Worm (Caenorhabditis elegans): ENCODE results near the gene R13D11.4.

DNA sequence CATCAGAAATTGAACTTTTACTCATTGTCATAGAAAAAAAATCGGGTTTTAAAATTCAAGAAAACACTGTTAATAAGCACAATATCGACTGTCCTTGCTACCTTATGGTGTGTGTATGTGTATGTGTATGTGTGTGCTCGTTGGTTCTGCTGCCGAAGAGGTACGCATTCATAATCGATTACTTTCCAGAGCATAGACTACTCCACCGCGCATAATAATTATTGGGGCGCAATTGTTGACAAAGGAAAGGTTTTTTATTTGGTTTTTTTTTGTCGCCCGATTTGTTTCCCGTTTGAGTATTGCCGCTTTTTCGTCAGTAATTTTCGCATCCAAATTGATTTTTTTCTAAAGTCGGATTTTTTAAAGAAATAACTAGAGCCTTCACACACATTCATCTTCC is 49.4 kb upstream of the R13D11.4 start, which contains the start of gene C05E4.15:
- no peak for TF ChIP-seq scrt-1 (GFP tag; IDR thresholded peaks at IDR 0.05)
- TF ChIP-seq ama-1 (optimal IDR thresholded peaks at IDR 0.05) = no peak
- no peak for TF ChIP-seq hmbx-1 (tag; optimal IDR thresholded peaks at IDR 0.05)
- no peak for TF ChIP-seq tbx-11 (GFP tag; IDR thresholded peaks at IDR 0.05)
